Fruit fly (Drosophila melanogaster) whole organism: ENCODE data around the gene Cpr35B.

ENCODE experiments used
- CG8478 ChIP-seq: fragments of >200 bp; optimal IDR thresholded peaks from 2 replicates; lab custom pipeline; 2018; ENCODE audit warnings: inconsistent platforms
- Dll ChIP-seq: fragments of >200 bp; optimal IDR thresholded peaks from 2 replicates; lab custom pipeline; 2017
- EcR ChIP-seq, 2 experiments: fragments of >200 bp; optimal IDR thresholded peaks; 2 replicates each; lab custom pipeline; 2017; ENCODE audit warnings: missing biosample characterization in 2 of 2, missing genetic modification characterization in 2 of 2, missing genetic modification reagents in 2 of 2
- pan ChIP-seq: fragments of >200 bp; optimal IDR thresholded peaks from 2 replicates; lab custom pipeline; 2017
- psq ChIP-seq: fragments of >200 bp; optimal IDR thresholded peaks from 2 replicates; lab custom pipeline; 2017
- usp ChIP-seq: fragments of >200 bp; optimal IDR thresholded peaks from 2 replicates; lab custom pipeline; 2017; ENCODE audit warnings: missing biosample characterization, missing genetic modification characterization, mixed read lengths

The Cpr35B gene

DNA sequence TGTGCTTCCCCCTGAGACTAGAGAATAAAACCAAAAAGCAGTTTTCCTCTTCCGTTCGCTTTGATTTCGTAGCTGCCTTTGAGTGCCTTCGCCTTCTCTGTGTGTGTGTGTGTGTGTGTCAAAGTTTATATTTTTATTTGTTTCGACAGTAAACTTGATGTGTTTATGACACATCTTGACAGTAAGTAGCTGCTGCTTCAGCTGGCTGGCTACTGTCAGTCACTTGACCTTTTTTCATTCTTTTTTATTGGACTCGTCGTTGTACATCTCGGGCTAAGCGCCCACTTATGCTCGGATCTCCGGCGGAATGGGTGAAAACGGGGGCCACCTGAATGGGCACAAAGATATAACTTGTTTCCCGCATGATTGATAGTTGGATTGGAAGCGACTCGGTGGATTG, 31.9 kb upstream of the Cpr35B start:
- TF ChIP-seq Dll (lab: Kevin White, UChicago) (no peak), usp (no peak), EcR (GFP tag; optimal IDR thresholded peaks at IDR 0.05; lab: Kevin White, UChicago) (no peak), CG8478 (lab: Kevin White, UChicago) (no peak)

- TF ChIP-seq EcR (GFP tag; optimal IDR thresholded peaks at IDR 0.05; lab: Kevin White, UChicago) = no peak
- no peak for TF ChIP-seq psq (lab: Kevin White, UChicago)
- TF ChIP-seq usp = no peak
- TF ChIP-seq CG8478 (lab: Kevin White, UChicago) = no peak
- TF ChIP-seq Dll (lab: Kevin White, UChicago) = no peak
Observed at dm6 chr2L:14456268-14456667, 31.3 kb upstream of the Cpr35B start.

DNA sequence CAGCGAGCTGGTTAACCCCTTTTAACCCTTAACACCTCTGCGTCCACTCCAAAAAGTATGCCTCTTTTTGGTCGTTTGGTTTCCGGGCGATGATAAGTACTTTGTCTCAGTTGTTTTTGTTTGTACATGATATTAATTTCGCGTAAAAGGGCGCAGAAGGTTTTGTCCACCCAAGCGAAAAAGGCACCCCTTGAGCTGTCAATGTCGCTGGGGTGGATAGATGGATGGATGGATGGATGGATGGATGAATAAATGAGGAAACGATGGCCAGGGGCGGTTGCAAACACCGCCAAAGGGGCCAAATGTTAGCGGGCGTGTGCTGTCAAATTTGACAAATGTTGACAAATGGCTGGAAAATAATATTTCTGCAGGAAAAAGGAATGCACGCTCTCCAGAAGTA, 30.1 kb upstream of the Cpr35B start:
- TF ChIP-seq usp (no peak), psq (lab: Kevin White, UChicago) (no peak), EcR (GFP tag; optimal IDR thresholded peaks at IDR 0.05; lab: Kevin White, UChicago) (no peak), CG8478 (lab: Kevin White, UChicago) (no peak), pan (lab: Kevin White, UChicago) (no peak)

DNA sequence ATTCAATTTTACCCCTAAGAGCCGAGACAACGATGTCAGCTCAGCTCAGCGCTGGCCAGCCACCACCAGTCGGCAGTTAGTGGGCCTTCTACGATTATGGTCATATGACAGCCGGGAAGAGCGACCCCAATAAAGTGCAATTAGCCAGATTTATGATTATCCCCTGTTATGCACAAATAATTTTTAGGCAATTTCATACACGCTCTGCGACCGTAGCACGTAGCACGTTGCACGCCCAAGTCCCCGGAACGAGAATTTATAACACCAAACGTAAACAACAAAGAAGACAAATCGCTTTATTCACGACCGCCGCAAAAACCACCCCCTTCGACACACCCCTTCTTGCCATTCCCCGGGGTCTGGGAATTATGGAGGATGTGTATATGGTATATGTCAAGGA, 29.3 kb upstream of the Cpr35B start:
- no peak for TF ChIP-seq Dll (lab: Kevin White, UChicago)
- TF ChIP-seq psq (lab: Kevin White, UChicago) = no peak
- no peak for TF ChIP-seq CG8478 (lab: Kevin White, UChicago)
- no peak for TF ChIP-seq pan (lab: Kevin White, UChicago)
- no peak for TF ChIP-seq EcR (GFP tag; optimal IDR thresholded peaks at IDR 0.05; lab: Kevin White, UChicago)
- no peak for TF ChIP-seq usp

DNA sequence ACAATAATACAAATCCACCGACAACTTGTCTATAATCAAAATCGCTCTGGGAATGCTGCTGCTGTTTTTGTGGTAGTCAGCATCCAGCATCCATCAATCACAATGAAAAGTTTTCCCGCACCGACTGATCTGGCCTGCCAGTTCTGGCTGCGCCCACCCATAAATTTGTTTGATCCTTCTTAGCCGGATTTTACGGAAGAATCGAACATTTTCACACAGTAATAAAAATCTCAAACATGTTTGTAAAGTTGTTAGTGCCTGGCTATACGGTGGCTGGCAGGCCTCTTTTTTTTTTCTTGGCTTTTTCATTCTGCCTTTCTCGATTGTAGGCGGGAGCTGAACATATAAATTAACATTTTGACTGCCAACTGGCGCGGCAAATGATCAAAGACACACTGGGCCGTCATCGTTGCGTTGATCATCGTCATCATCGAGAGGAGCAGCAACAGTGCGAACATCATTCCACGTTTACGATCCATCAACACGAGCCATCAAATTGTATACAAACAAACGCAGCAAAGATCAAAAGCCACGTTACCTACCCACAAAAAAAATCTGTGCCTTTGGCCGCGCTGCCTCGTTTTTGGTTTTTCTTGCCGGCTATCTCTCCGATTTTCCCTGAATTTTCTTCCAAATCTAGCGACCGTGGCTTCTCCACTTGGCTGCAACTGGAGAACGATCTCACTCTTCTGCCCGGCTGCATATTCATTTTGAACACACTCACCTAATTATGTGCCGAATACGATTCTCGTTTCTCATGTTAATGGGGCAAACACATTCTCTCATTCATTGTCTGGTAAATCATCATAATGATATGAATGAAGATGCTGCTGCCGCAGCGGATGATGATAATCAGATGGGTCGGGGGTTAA, 28.2 kb upstream of the Cpr35B start:
- TF ChIP-seq EcR (GFP tag; optimal IDR thresholded peaks at IDR 0.05; lab: Kevin White, UChicago) (no peak), usp (no peak)

DNA sequence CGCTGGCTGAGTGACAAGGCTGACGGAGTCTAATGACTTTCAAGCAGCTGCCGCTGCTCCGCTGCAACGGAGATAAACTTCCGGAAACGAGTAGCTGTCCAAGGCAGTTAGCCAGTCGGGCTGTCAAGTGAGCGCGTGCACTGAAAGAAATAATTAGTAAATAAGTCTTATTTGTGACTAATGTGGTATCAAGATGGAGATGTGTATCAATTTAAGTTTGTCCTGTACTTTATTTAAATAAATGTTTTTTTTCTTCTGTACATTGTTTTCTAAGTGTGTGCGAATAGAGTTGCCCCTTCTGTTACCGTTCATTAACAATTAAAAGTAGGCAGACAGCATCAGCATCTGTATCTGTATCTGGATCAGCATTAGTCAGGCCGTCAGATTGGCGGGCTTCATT, 26.3 kb upstream of the Cpr35B start:
- TF ChIP-seq CG8478 (lab: Kevin White, UChicago) (no peak), pan (lab: Kevin White, UChicago) (no peak), psq (lab: Kevin White, UChicago) (no peak), Dll (lab: Kevin White, UChicago) (no peak), EcR (GFP tag; optimal IDR thresholded peaks at IDR 0.05; lab: Kevin White, UChicago) (no peak), usp (no peak)

DNA sequence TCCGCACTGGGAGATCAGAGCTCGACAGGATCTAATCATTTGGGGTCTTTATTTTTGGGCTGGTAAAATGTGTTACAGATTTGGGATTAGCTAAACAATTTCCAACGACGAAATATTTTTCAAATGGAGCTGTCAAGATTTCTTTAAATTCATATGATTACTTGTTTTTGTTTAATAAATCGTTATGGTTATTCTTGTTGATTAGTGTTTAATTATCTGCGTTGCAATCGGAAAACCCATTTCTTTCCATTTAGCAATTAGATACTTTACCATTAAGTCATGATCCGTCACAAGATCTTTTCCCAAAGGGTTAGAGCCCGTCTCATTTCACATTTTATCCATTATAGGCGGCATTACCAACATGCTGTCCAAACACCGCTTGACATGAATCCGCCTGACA, 25.8 kb upstream of the Cpr35B start, which contains the start of gene CG15283:
Gene CG15283, minus strand, starts transcription at position 101 of the 400 bp plus-strand sequence.
- TF ChIP-seq pan (lab: Kevin White, UChicago) (no peak), CG8478 (lab: Kevin White, UChicago) (no peak), psq (lab: Kevin White, UChicago) (no peak), EcR (GFP tag; optimal IDR thresholded peaks at IDR 0.05; lab: Kevin White, UChicago) (no peak), usp (no peak), Dll (lab: Kevin White, UChicago) (no peak)

- TF ChIP-seq EcR (GFP tag; optimal IDR thresholded peaks at IDR 0.05; lab: Kevin White, UChicago) (no peak), psq (lab: Kevin White, UChicago) (no peak), usp (no peak), CG8478 (lab: Kevin White, UChicago) (no peak), pan (lab: Kevin White, UChicago) (no peak), Dll (lab: Kevin White, UChicago) (no peak)
Observed at dm6 chr2L:14449886-14450548, 25.0 kb upstream of the Cpr35B start.

DNA sequence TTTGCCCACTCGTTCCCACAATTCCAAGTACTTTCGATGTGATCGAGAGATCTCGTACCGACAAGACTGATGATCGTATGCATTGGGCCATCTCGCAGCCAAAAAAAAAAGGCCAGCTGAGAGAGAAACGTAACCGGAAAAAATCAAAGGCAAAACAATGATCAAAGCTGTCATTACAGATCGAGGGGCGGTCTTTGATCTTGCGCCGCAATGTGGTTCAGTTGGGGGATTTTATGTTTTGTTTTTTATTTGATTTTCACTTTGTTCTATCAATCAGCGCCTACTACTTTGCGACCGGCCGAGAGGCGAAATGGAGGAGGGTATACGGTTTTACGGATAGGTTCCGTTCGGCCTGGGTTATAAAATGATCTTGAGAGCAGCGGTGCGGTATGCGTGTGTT, 23.8 kb upstream of the Cpr35B start:
- TF ChIP-seq usp (no peak), EcR (GFP tag; optimal IDR thresholded peaks at IDR 0.05; lab: Kevin White, UChicago) (no peak), psq (lab: Kevin White, UChicago) (no peak), pan (lab: Kevin White, UChicago) (no peak), CG8478 (lab: Kevin White, UChicago) (no peak), Dll (lab: Kevin White, UChicago) (no peak)

DNA sequence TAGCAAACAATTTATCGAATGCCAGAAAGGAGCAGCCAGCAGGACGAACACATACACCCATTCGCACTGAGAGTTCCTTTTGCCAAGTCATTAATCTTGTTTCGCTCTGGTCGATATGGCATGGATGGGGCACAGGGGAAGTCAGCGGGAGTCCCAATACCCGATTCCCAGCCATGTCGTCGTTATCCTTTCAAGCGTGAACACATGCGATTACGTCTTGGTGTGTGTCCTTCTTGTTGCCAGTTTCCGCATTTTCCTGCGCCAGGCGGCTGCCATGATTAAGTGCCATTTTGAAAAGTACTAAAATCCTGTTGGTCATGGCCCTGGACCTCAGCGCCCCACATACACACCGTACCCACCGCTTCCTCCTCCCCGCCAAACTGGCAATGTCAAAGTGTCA, 22.6 kb upstream of the Cpr35B start:
- TF ChIP-seq CG8478 (lab: Kevin White, UChicago) (no peak), usp (no peak), EcR (GFP tag; optimal IDR thresholded peaks at IDR 0.05; lab: Kevin White, UChicago) (no peak), psq (lab: Kevin White, UChicago) (no peak), Dll (lab: Kevin White, UChicago) (no peak), pan (lab: Kevin White, UChicago) (no peak)

DNA sequence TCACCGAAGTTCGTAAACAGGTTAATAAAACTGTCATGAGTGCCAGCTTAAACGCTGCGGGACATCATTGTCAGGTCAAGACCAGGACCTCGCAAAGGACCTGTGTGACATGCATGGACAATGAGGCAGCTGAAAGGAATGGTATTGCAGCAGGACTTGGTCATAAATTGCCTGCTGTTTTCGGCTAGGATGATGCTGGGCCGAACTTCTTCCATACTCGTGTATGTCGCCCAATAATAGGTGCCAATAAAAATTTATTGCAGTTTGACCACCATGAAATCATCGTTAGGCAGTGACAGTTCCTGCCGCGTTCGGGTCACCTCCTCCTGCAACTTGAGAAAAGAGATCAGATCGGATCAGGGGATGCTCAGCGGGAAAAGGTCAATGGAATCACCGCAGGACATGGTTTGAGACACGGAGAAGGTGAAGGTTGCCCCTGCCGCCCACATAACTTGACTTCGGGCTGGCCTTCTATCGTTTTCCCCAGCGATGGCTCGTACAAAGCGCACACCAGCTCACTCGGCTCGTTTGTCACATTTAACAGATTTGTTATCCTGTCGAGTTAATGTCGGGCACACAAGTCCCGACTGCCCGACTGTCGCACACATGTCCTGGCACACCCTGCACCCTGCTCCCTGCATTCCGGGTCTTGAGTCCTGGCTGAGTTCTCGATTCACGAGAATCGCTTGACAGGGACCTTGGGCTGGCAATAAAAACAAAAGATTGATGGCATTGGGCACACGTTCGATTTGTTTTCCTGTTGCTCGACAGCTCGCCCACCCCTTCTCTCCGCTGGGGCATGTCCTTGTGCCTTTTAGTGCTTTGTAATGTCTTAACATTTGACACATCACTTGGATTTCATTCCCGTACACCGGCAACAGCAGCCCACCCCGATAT, 20.8 kb upstream of the Cpr35B start:
- no peak for TF ChIP-seq psq (lab: Kevin White, UChicago)
- no peak for TF ChIP-seq Dll (lab: Kevin White, UChicago)
- no peak for TF ChIP-seq usp
- TF ChIP-seq CG8478 (lab: Kevin White, UChicago) = no peak
- TF ChIP-seq pan (lab: Kevin White, UChicago) = no peak
